Worm (Caenorhabditis elegans) whole organism, late embryonic: Measurements from ENCODE around the gene H10D18.1.

Experiments
- C08G9.2 ChIP-seq: sonication (generic microtip); optimal IDR thresholded peaks from 2 replicates; lab custom pipeline; 2016; ENCODE audit warnings: mild to moderate bottlenecking, missing genetic modification characterization, moderate library complexity, missing compliant biosample characterization
- C38D4.7 ChIP-seq: fragments of 200-800 bp; sonication (Bioruptor generic); optimal IDR thresholded peaks from 2 replicates; lab custom pipeline; 2018; ENCODE audit warnings: mild to moderate bottlenecking, missing genetic modification characterization, moderate library complexity, missing compliant biosample characterization
- K02D7.2 ChIP-seq: sonication (generic microtip); optimal IDR thresholded peaks from 2 replicates; lab custom pipeline; 2017; ENCODE audit warnings: mild to moderate bottlenecking, missing genetic modification characterization, missing compliant biosample characterization
- T23F11.4 ChIP-seq: fragments of 200-800 bp; sonication (Bioruptor generic); optimal IDR thresholded peaks from 2 replicates; lab custom pipeline; 2018; ENCODE audit warnings: mild to moderate bottlenecking, missing genetic modification characterization, missing compliant biosample characterization
- ama-1 ChIP-seq: fragments of 150-350 bp; optimal IDR thresholded peaks from 2 replicates; lab custom pipeline; 2014
- ceh-14 ChIP-seq: sonication (generic microtip); optimal IDR thresholded peaks from 2 replicates; lab custom pipeline; 2016; ENCODE audit warnings: missing genotype, missing genetic modification characterization, missing compliant biosample characterization
- ceh-18 ChIP-seq: sonication (generic microtip); optimal IDR thresholded peaks from 2 replicates; lab custom pipeline; 2016; ENCODE audit warnings: missing genetic modification characterization, missing compliant biosample characterization
- ceh-30 ChIP-seq: fragments of 150-350 bp; optimal IDR thresholded peaks from 2 replicates; lab custom pipeline; 2014; ENCODE audit warnings: missing biosample characterization, missing genetic modification characterization
- ceh-31 ChIP-seq: sonication (generic microtip); optimal IDR thresholded peaks from 2 replicates; lab custom pipeline; 2016; ENCODE audit warnings: missing genetic modification characterization, missing compliant biosample characterization
- ceh-34 ChIP-seq: sonication (generic microtip); optimal IDR thresholded peaks from 2 replicates; lab custom pipeline; 2016; ENCODE audit warnings: mild to moderate bottlenecking, missing genetic modification characterization, missing compliant biosample characterization
- ceh-6 ChIP-seq: fragments of 200-800 bp; sonication (Bioruptor generic); optimal IDR thresholded peaks from 2 replicates; lab custom pipeline; 2018; ENCODE audit warnings: mild to moderate bottlenecking, missing genetic modification characterization, missing compliant biosample characterization
- che-1 ChIP-seq: sonication (generic microtip); optimal IDR thresholded peaks from 2 replicates; lab custom pipeline; 2016; ENCODE audit warnings: mild to moderate bottlenecking, missing genetic modification characterization, missing compliant biosample characterization
- dmd-4 ChIP-seq: sonication (generic microtip); optimal IDR thresholded peaks from 2 replicates; lab custom pipeline; 2016; ENCODE audit warnings: borderline replicate concordance, missing genetic modification characterization, missing compliant biosample characterization
- elt-2 ChIP-seq: sonication (generic microtip); optimal IDR thresholded peaks from 2 replicates; lab custom pipeline; 2016; ENCODE audit warnings: missing genetic modification reagents, missing genetic modification characterization, missing compliant biosample characterization
- elt-4 ChIP-seq: sonication (generic microtip); optimal IDR thresholded peaks from 2 replicates; lab custom pipeline; 2016; ENCODE audit warnings: missing genetic modification characterization, missing compliant biosample characterization
- ets-4 ChIP-seq: sonication (generic microtip); optimal IDR thresholded peaks from 2 replicates; lab custom pipeline; 2016; ENCODE audit warnings: missing genetic modification characterization, missing compliant biosample characterization
- eyg-1 ChIP-seq: sonication (generic microtip); optimal IDR thresholded peaks from 2 replicates; lab custom pipeline; 2016; ENCODE audit warnings: missing genotype, missing genetic modification characterization, missing compliant biosample characterization
- fkh-10 ChIP-seq: fragments of 150-350 bp; optimal IDR thresholded peaks from 2 replicates; lab custom pipeline; 2014; ENCODE audit warnings: missing biosample characterization, missing genetic modification reagents, missing genetic modification characterization
- fkh-6 ChIP-seq: sonication (generic microtip); optimal IDR thresholded peaks from 2 replicates; lab custom pipeline; 2016; ENCODE audit warnings: missing genetic modification characterization, missing compliant biosample characterization
- gmeb-2 ChIP-seq: sonication (generic microtip); optimal IDR thresholded peaks from 2 replicates; lab custom pipeline; 2016; ENCODE audit warnings: missing genetic modification characterization, inconsistent platforms, missing compliant biosample characterization
- hlh-13 ChIP-seq: fragments of 200-800 bp; sonication (Bioruptor generic); optimal IDR thresholded peaks from 2 replicates; lab custom pipeline; 2018; ENCODE audit warnings: mild to moderate bottlenecking, missing genetic modification characterization, missing compliant biosample characterization
- hlh-30 ChIP-seq: sonication (generic microtip); optimal IDR thresholded peaks from 2 replicates; lab custom pipeline; 2017; ENCODE audit warnings: antibody characterized with exemption, missing genetic modification characterization, missing compliant biosample characterization; ENCODE audit not compliant: insufficient read depth
- hlh-8 ChIP-seq: sonication (generic microtip); optimal IDR thresholded peaks from 2 replicates; lab custom pipeline; 2016; ENCODE audit warnings: missing genotype, missing genetic modification characterization, missing compliant biosample characterization
- lim-6 ChIP-seq: sonication (generic microtip); optimal IDR thresholded peaks from 2 replicates; lab custom pipeline; 2016; ENCODE audit warnings: missing genetic modification characterization, missing compliant biosample characterization
- lin-11 ChIP-seq: fragments of 200-800 bp; sonication (Bioruptor generic); optimal IDR thresholded peaks from 2 replicates; lab custom pipeline; 2018; ENCODE audit warnings: mild to moderate bottlenecking, missing genetic modification characterization, missing compliant biosample characterization
- nfya-1 ChIP-seq: sonication (generic microtip); optimal IDR thresholded peaks from 2 replicates; lab custom pipeline; 2017; ENCODE audit warnings: missing genetic modification characterization, mild to moderate bottlenecking, missing compliant biosample characterization, antibody characterized with exemption, moderate library complexity
- nhr-232 ChIP-seq: sonication (generic microtip); optimal IDR thresholded peaks from 2 replicates; lab custom pipeline; 2016; ENCODE audit warnings: missing genetic modification characterization, missing compliant biosample characterization
- pag-3 ChIP-seq: sonication (generic microtip); optimal IDR thresholded peaks from 2 replicates; lab custom pipeline; 2016; ENCODE audit warnings: missing compliant biosample characterization, missing genetic modification characterization, borderline replicate concordance
- pha-2 ChIP-seq: sonication (generic microtip); optimal IDR thresholded peaks from 2 replicates; lab custom pipeline; 2017; ENCODE audit warnings: mild to moderate bottlenecking, missing genetic modification characterization, missing compliant biosample characterization
- pros-1 ChIP-seq: fragments of 150-350 bp; optimal IDR thresholded peaks from 2 replicates; lab custom pipeline; 2014; ENCODE audit warnings: missing biosample characterization, missing genetic modification reagents, missing genetic modification characterization
- ref-2 ChIP-seq: sonication (generic microtip); optimal IDR thresholded peaks from 2 replicates; lab custom pipeline; 2016; ENCODE audit warnings: missing genetic modification characterization, missing compliant biosample characterization
- rnt-1 ChIP-seq: sonication (generic microtip); optimal IDR thresholded peaks from 2 replicates; lab custom pipeline; 2016; ENCODE audit warnings: missing genetic modification characterization, missing compliant biosample characterization
- sdc-2 ChIP-seq: sonication (generic microtip); optimal IDR thresholded peaks from 2 replicates; lab custom pipeline; 2016; ENCODE audit warnings: missing genotype, missing genetic modification characterization, missing compliant biosample characterization
- syd-9 ChIP-seq: sonication (generic microtip); optimal IDR thresholded peaks from 2 replicates; lab custom pipeline; 2016; ENCODE audit warnings: mild to moderate bottlenecking, missing genetic modification characterization, moderate library complexity, missing compliant biosample characterization
- tbx-2 ChIP-seq: sonication (generic microtip); optimal IDR thresholded peaks from 2 replicates; lab custom pipeline; 2016; ENCODE audit warnings: missing genetic modification characterization, missing compliant biosample characterization
- ttx-3 ChIP-seq: sonication (generic microtip); optimal IDR thresholded peaks from 2 replicates; lab custom pipeline; 2016; ENCODE audit warnings: missing genetic modification reagents, missing genetic modification characterization, missing compliant biosample characterization
- unc-55 ChIP-seq: sonication (generic microtip); optimal IDR thresholded peaks from 2 replicates; lab custom pipeline; 2017; ENCODE audit warnings: missing biosample characterization, missing genetic modification reagents, missing genetic modification characterization
- zip-5 ChIP-seq: sonication (generic microtip); optimal IDR thresholded peaks from 2 replicates; lab custom pipeline; 2016; ENCODE audit warnings: missing genetic modification characterization, missing compliant biosample characterization
- ztf-16 ChIP-seq: sonication (generic microtip); optimal IDR thresholded peaks from 2 replicates; lab custom pipeline; 2017; ENCODE audit warnings: missing genetic modification characterization, missing compliant biosample characterization

Gene H10D18.1

DNA sequence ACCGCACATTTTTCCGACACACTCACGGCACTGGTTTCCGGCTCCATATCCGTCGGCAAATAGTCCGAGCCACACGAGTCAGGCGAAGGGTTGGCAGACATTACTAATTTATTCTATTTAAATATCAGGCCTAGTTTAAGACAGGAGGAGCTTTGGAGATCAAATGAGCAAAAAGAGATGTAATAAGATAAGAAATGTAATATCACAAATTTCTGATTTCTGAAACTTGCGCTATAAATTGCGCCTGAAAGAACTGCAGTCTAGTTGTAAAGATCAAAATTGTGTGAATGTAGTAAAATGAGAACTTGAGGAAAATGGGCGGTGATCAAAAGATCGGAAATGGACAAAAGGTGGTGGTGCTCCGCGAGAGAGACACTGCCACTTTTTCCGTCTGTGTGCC is 39.8 kb downstream of the H10D18.1 start, which contains the start of gene nhr-186:
Gene nhr-186, minus strand, starts transcription at position 101 of the 400 bp plus-strand sequence.
- TF ChIP-seq fkh-10 (GFP tag; lab: Kevin White, UChicago): no peak
- TF ChIP-seq gmeb-2 (tag; lab: Kevin White, UChicago): no peak
- no peak for TF ChIP-seq ceh-31 (tag; lab: Kevin White, UChicago)
- TF ChIP-seq syd-9 (tag; lab: Kevin White, UChicago): no peak

DNA sequence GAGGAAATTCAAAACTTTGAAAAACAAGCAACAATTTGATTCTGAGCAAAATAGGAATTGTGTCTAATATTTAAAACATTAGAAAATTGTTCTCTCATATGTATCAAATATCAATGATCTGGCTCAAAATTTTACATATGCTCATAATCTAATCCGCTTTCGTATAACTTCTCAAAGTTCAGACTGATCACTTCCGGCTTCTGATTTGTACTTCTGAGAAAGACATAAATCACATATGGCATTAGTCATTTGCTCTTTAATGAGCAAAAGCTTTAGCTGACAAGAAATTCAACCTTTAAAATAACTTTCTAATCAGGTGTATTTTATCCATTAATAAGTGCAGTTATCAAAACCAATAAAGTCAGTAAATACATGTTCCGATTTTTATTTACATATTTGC is 40.9 kb downstream of the H10D18.1 start:
- TF ChIP-seq lim-6 (tag; lab: Kevin White, UChicago): no peak
- no peak for TF ChIP-seq fkh-6 (tag; lab: Kevin White, UChicago)
- TF ChIP-seq hlh-30: no peak
- no peak for TF ChIP-seq rnt-1
- TF ChIP-seq ttx-3: no peak
- TF ChIP-seq nhr-232 (tag; lab: Kevin White, UChicago): no peak
- TF ChIP-seq ceh-18 (tag; lab: Kevin White, UChicago): no peak
- no peak for TF ChIP-seq elt-2 (tag; lab: Kevin White, UChicago)
- TF ChIP-seq sdc-2 (tag; lab: Kevin White, UChicago): no peak
- no peak for TF ChIP-seq unc-55 (GFP tag; lab: Kevin White, UChicago)
- no peak for TF ChIP-seq ceh-34
- TF ChIP-seq che-1: no peak
- no peak for TF ChIP-seq hlh-8 (tag; lab: Kevin White, UChicago)
- TF ChIP-seq zip-5 (tag; lab: Kevin White, UChicago): no peak
- TF ChIP-seq ets-4 (tag; lab: Kevin White, UChicago): no peak
- TF ChIP-seq T23F11.4 (GFP tag; lab: Kevin White, UChicago): no peak

DNA sequence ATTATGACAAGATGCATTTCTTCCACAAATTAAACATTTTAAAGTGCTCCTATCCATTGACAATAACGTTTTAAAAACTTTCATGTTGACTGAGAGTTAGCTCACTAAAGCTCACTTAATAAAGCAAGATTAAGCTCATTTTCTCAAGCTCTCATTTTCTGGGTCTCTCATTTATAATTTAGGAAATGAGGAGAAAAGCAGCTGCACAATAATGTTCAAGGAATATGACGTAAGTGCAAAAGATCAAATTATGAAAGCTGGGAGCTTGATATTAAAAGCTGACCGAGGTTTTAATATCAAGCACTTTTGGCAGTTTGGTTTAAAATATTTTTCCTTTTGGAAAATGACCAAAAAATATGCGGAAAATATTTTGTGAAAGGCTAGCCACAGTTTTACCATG is 42.8 kb downstream of the H10D18.1 start, which contains the start of gene nhr-188:
Gene nhr-188, minus strand, starts transcription at position 84 of the 400 bp plus-strand sequence.
- TF ChIP-seq fkh-6 (tag; lab: Kevin White, UChicago) (no peak), che-1 (no peak), ets-4 (tag; lab: Kevin White, UChicago) (no peak), elt-4 (tag; lab: Kevin White, UChicago) (no peak), hlh-13 (GFP tag; lab: Kevin White, UChicago) (no peak), ceh-14 (tag; lab: Kevin White, UChicago) (no peak), tbx-2 (tag; lab: Kevin White, UChicago) (no peak), C08G9.2 (no peak), unc-55 (GFP tag; lab: Kevin White, UChicago) (no peak), dmd-4 (tag; lab: Kevin White, UChicago) (no peak), ztf-16 (tag; lab: Kevin White, UChicago) (no peak), ref-2 (tag; lab: Kevin White, UChicago) (no peak), ceh-34 (no peak), pha-2 (tag; lab: Kevin White, UChicago) (no peak), eyg-1 (no peak), pros-1 (no peak), ama-1 (lab: Kevin White, UChicago) (no peak), gmeb-2 (tag; lab: Kevin White, UChicago) (no peak)
- TF ChIP-seq, all 69 proteins: peak for 0

DNA sequence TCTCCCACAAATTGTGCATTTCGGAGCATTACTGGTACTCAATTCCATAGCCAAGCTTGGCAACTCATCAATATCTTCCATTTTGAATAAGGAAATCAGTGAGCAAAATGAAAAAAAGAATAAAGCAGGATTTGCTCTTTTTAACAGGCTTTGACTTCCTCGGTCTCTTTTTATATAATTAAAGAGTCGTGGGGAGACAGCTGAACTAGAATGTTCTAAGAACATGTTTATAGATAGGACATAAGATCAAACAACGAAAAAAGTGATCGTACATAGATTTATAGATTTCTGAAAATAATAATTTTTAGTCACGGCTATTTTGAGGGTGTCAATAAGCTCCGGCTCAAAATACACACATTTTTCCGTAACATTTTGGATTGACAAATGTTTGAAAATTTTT is 45.1 kb downstream of the H10D18.1 start, which contains the start of gene nhr-189:
Gene nhr-189, minus strand, starts transcription at position 121 of the 400 bp plus-strand sequence.
- TF ChIP-seq ceh-6 (GFP tag; lab: Kevin White, UChicago) (no peak), pag-3 (tag; lab: Kevin White, UChicago) (no peak), C38D4.7 (no peak)

DNA sequence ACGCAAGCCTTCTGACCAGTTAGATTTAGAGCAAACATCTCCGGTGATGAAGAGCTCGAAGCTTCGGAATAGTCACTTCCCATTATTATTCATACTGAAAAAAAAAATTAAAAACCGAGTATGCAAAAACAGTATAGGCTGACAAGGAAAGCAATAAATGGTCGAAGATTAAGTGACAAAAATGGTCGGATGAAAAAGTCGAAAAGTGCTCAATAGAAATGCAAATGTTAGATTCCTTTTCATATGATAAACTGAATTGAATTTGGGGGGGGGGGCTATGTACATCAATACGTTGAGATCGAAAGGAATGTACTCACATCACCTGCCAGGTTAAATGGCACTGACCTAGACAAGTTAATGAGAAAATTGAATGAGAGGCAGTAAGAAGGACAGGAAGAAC is 47.8 kb downstream of the H10D18.1 start, which contains the start of gene nhr-187:
Gene nhr-187, minus strand, starts transcription at position 101 of the 400 bp plus-strand sequence.
- no peak for TF ChIP-seq elt-4 (tag; lab: Kevin White, UChicago)
- TF ChIP-seq ceh-30: no peak
- TF ChIP-seq nhr-232 (tag; lab: Kevin White, UChicago): no peak
- TF ChIP-seq pag-3 (tag; lab: Kevin White, UChicago): no peak
- no peak for TF ChIP-seq C08G9.2
- TF ChIP-seq K02D7.2: no peak
- TF ChIP-seq syd-9 (tag; lab: Kevin White, UChicago): no peak
- no peak for TF ChIP-seq hlh-30
- TF ChIP-seq nfya-1 (tag; lab: Kevin White, UChicago): no peak
- TF ChIP-seq lin-11 (tag; lab: Kevin White, UChicago): no peak
- TF ChIP-seq hlh-8 (tag; lab: Kevin White, UChicago): no peak
- TF ChIP-seq, all 69 proteins: peak for 0
